Comparison of ENCODE assay signal across 1 fruit fly cellular context in the genomic region with DNA sequence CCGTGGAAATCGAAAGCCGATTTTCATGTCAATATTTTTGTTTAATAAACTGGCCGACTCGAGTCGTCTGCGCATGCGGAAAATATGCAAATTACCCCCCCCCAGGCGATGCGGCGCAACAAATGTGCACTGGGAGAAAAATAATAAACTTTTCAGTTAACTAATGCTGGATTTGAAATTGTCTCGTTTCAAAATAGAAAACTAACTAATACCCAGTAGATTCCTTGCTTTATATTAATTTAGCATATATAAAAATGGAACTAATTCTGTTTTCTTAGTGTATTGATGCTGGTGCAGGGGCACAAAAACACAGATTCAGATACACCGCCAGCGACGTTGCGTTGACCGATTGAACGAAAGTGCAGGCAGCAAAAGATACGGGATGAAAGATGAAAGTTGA.
TF ChIP-seq lines count a peak whose summit lies in the region.

No protein-coding gene starts in this region.

TF ChIP-seq in whole organism, embryonic, 481 proteins besides CTCF, POLR2A, EP300 and RAD21 (continued from another document):
- no peak; the same call in 2 of the 3 replicates for TF ChIP-seq zfh1 (GFP tag; IDR thresholded peaks at IDR 0.05; lab: Robert Waterston, UW)
- no peak for TF ChIP-seq CrebB (tag; optimal IDR thresholded peaks at IDR 0.05; lab: Kevin White, UChicago)
- TF ChIP-seq usp (GFP tag; optimal IDR thresholded peaks at IDR 0.05; lab: Kevin White, UChicago): no peak
- no peak for TF ChIP-seq CG2875 (GFP tag; optimal IDR thresholded peaks at IDR 0.05; lab: Kevin White, UChicago)
- no peak for TF ChIP-seq CG18764 (GFP tag; optimal IDR thresholded peaks at IDR 0.05; lab: Kevin White, UChicago)
- TF ChIP-seq odd (GFP tag; optimal IDR thresholded peaks at IDR 0.05; lab: Kevin White, UChicago): no peak
- no peak for TF ChIP-seq cas (GFP tag; IDR thresholded peaks at IDR 0.05; lab: Robert Waterston, UW)
- TF ChIP-seq gcm (GFP tag; optimal IDR thresholded peaks at IDR 0.05; lab: Kevin White, UChicago): peak; percentile 8
- TF ChIP-seq E2f2 (GFP tag; IDR thresholded peaks at IDR 0.05; lab: Robert Waterston, UW): no peak
- no peak for TF ChIP-seq CG6765 (GFP tag; optimal IDR thresholded peaks at IDR 0.05; lab: Kevin White, UChicago)
- no peak for TF ChIP-seq CG14050 (GFP tag; IDR thresholded peaks at IDR 0.05; lab: Robert Waterston, UW)
- no peak for TF ChIP-seq Hsf (GFP tag; optimal IDR thresholded peaks at IDR 0.05; lab: Kevin White, UChicago)
- TF ChIP-seq CG3281 (GFP tag; optimal IDR thresholded peaks at IDR 0.05; lab: Kevin White, UChicago): no peak
- no peak for TF ChIP-seq Mad (GFP tag; optimal IDR thresholded peaks at IDR 0.05; lab: Kevin White, UChicago)
- no peak for TF ChIP-seq twi (tag; optimal IDR thresholded peaks at IDR 0.05; lab: Kevin White, UChicago)
- no peak for TF ChIP-seq CG7963 (GFP tag; IDR thresholded peaks at IDR 0.05; lab: Robert Waterston, UW; ENCODE audit: partially characterized antibody)
- TF ChIP-seq cad (GFP tag; optimal IDR thresholded peaks at IDR 0.05; lab: Kevin White, UChicago): no peak
- peak; percentile 60 for TF ChIP-seq CG10979 (tag; optimal IDR thresholded peaks at IDR 0.05; lab: Kevin White, UChicago)
- no peak for TF ChIP-seq lov (optimal IDR thresholded peaks at IDR 0.05; lab: Kevin White, UChicago)
- no peak for TF ChIP-seq lov (GFP tag; IDR thresholded peaks at IDR 0.05; lab: Robert Waterston, UW)
- TF ChIP-seq gfzf (GFP tag; optimal IDR thresholded peaks at IDR 0.05; lab: Kevin White, UChicago): no peak
- TF ChIP-seq CG12391 (tag; optimal IDR thresholded peaks at IDR 0.05; lab: Kevin White, UChicago): no peak
- no peak for TF ChIP-seq kni (GFP tag; optimal IDR thresholded peaks at IDR 0.05; lab: Kevin White, UChicago)
- no peak for TF ChIP-seq Atf6 (GFP tag; IDR thresholded peaks at IDR 0.05; lab: Robert Waterston, UW)
- no peak for TF ChIP-seq CG8290 (GFP tag; optimal IDR thresholded peaks at IDR 0.05; lab: Kevin White, UChicago)
- no peak for TF ChIP-seq CG8290 (tag; optimal IDR thresholded peaks at IDR 0.05; lab: Kevin White, UChicago)
- no peak for TF ChIP-seq Hand (GFP tag; optimal IDR thresholded peaks at IDR 0.05; lab: Kevin White, UChicago)
- 0 out of 2 replicates have a peak, but pooled peaks have one; percentile 22 for TF ChIP-seq CG6689 (GFP tag; IDR thresholded peaks at IDR 0.05; lab: Robert Waterston, UW)
- no peak for TF ChIP-seq CG6272 (GFP tag; IDR thresholded peaks at IDR 0.05; lab: Robert Waterston, UW)
- TF ChIP-seq CG13775 (GFP tag; optimal IDR thresholded peaks at IDR 0.05; lab: Kevin White, UChicago): no peak
- TF ChIP-seq CG17359 (tag; optimal IDR thresholded peaks at IDR 0.05; lab: Kevin White, UChicago): peak; percentile 17
- no peak for TF ChIP-seq CG1647 (GFP tag; optimal IDR thresholded peaks at IDR 0.05; lab: Kevin White, UChicago)
- TF ChIP-seq D (optimal IDR thresholded peaks at IDR 0.05; lab: Kevin White, UChicago): no peak
- peak; percentile 2 for TF ChIP-seq D (GFP tag; optimal IDR thresholded peaks at IDR 0.05; lab: Kevin White, UChicago)
- no peak for TF ChIP-seq klu (GFP tag; IDR thresholded peaks at IDR 0.05; lab: Robert Waterston, UW)
- no peak for TF ChIP-seq bab2 (GFP tag; optimal IDR thresholded peaks at IDR 0.05; lab: Kevin White, UChicago)
- no peak for TF ChIP-seq pho (GFP tag; optimal IDR thresholded peaks at IDR 0.05; lab: Kevin White, UChicago)
- peak; percentile 3 for TF ChIP-seq CG7839 (tag; optimal IDR thresholded peaks at IDR 0.05; lab: Kevin White, UChicago)
- TF ChIP-seq tap (tag; optimal IDR thresholded peaks at IDR 0.05; lab: Kevin White, UChicago): peak; percentile 5
- TF ChIP-seq CG3838 (GFP tag; optimal IDR thresholded peaks at IDR 0.05; lab: Kevin White, UChicago): no peak
- no peak for TF ChIP-seq NFAT (GFP tag; IDR thresholded peaks at IDR 0.05; lab: Robert Waterston, UW)
- no peak for TF ChIP-seq eve (GFP tag; optimal IDR thresholded peaks at IDR 0.05; lab: Kevin White, UChicago)
- TF ChIP-seq dati (GFP tag; IDR thresholded peaks at IDR 0.05; lab: Robert Waterston, UW): no peak
- no peak for TF ChIP-seq CG8359 (GFP tag; optimal IDR thresholded peaks at IDR 0.05; lab: Kevin White, UChicago; ENCODE audit: borderline replicate concordance)
- TF ChIP-seq CG1529 (GFP tag; optimal IDR thresholded peaks at IDR 0.05; lab: Kevin White, UChicago): no peak
- TF ChIP-seq CG2116 (GFP tag; optimal IDR thresholded peaks at IDR 0.05; lab: Kevin White, UChicago): no peak
- TF ChIP-seq Sry-δ (GFP tag; optimal IDR thresholded peaks at IDR 0.05; lab: Kevin White, UChicago): no peak
- TF ChIP-seq nmo (GFP tag; optimal IDR thresholded peaks at IDR 0.05; lab: Kevin White, UChicago): peak; percentile 4
- TF ChIP-seq CG3726 (GFP tag; IDR thresholded peaks at IDR 0.05; lab: Robert Waterston, UW): 0 out of 3 replicates have a peak, but pooled peaks have one; percentile 60
- peak; percentile 25 for TF ChIP-seq CG14710 (tag; optimal IDR thresholded peaks at IDR 0.05; lab: Kevin White, UChicago)
- TF ChIP-seq da (GFP tag; optimal IDR thresholded peaks at IDR 0.05; lab: Kevin White, UChicago): no peak
- TF ChIP-seq CG18476 (GFP tag; optimal IDR thresholded peaks at IDR 0.05; lab: Kevin White, UChicago): no peak
- TF ChIP-seq gem (tag; optimal IDR thresholded peaks at IDR 0.05; lab: Kevin White, UChicago): peak; percentile 32
- TF ChIP-seq CG18599 (GFP tag; optimal IDR thresholded peaks at IDR 0.05; lab: Kevin White, UChicago): no peak
- TF ChIP-seq CG12659 (GFP tag; optimal IDR thresholded peaks at IDR 0.05; lab: Kevin White, UChicago): no peak
- TF ChIP-seq CG8765 (GFP tag; IDR thresholded peaks at IDR 0.05; lab: Robert Waterston, UW): no peak
- no peak for TF ChIP-seq CG10321 (GFP tag; IDR thresholded peaks at IDR 0.05; lab: Robert Waterston, UW)
- TF ChIP-seq Doc3 (GFP tag; IDR thresholded peaks at IDR 0.05; lab: Robert Waterston, UW; ENCODE audit: partially characterized antibody): no peak
- TF ChIP-seq oc (tag; optimal IDR thresholded peaks at IDR 0.05; lab: Kevin White, UChicago): no peak
- no peak for TF ChIP-seq CG15269 (tag; optimal IDR thresholded peaks at IDR 0.05; lab: Kevin White, UChicago)
- no peak for TF ChIP-seq Dll (GFP tag; IDR thresholded peaks at IDR 0.05; lab: Robert Waterston, UW; ENCODE audit: partially characterized antibody)
